In genomic region chr3R:4319507-4320138, dm6 we compare ENCODE assay signal across 1 fruit fly cellular context.
TF ChIP-seq lines count a peak whose summit lies in the region.

TSS of gene CG9795 (plus strand) at chr3R:4319683.

TF ChIP-seq in whole organism, embryonic, 481 proteins besides CTCF, POLR2A, EP300 and RAD21 (continued from another document and continues in another):
- TF ChIP-seq CG6254 (GFP tag; optimal IDR thresholded peaks at IDR 0.05; lab: Kevin White, UChicago) (peak; percentile 1), CG30431 (GFP tag; optimal IDR thresholded peaks at IDR 0.05; lab: Kevin White, UChicago) (no peak), Dp (GFP tag; optimal IDR thresholded peaks at IDR 0.05; lab: Kevin White, UChicago) (peak; percentile 46), Hmx (GFP tag; optimal IDR thresholded peaks at IDR 0.05; lab: Kevin White, UChicago) (no peak), CG14965 (GFP tag; optimal IDR thresholded peaks at IDR 0.05; lab: Kevin White, UChicago; ENCODE audit: borderline replicate concordance) (no peak), CG12391 (tag; optimal IDR thresholded peaks at IDR 0.05; lab: Kevin White, UChicago) (no peak), ssp (GFP tag; IDR thresholded peaks at IDR 0.05; lab: Robert Waterston, UW) (peak; percentile 41; the same call in 1 of the 2 replicates), Dfd (GFP tag; optimal IDR thresholded peaks at IDR 0.05; lab: Kevin White, UChicago) (no peak), NK7.1 (GFP tag; optimal IDR thresholded peaks at IDR 0.05; lab: Kevin White, UChicago) (no peak), CG4730 (GFP tag; IDR thresholded peaks at IDR 0.05; lab: Robert Waterston, UW) (no peak), Mes4 (GFP tag; optimal IDR thresholded peaks at IDR 0.05; lab: Kevin White, UChicago) (no peak), Trl (optimal IDR thresholded peaks at IDR 0.05; lab: Kevin White, UChicago) (no peak), Trl (GFP tag; optimal IDR thresholded peaks at IDR 0.05; lab: Kevin White, UChicago) (peak; percentile 27), cas (GFP tag; IDR thresholded peaks at IDR 0.05; lab: Robert Waterston, UW) (no peak), Atf-2 (GFP tag; optimal IDR thresholded peaks at IDR 0.05; lab: Kevin White, UChicago) (no peak), vfl (GFP tag; optimal IDR thresholded peaks at IDR 0.05; lab: Kevin White, UChicago) (peak; percentile 25), Ada2b (GFP tag; IDR thresholded peaks at IDR 0.05; lab: Robert Waterston, UW) (no peak), Nf-YB (GFP tag; optimal IDR thresholded peaks at IDR 0.05; lab: Kevin White, UChicago) (no peak), CG14860 (GFP tag; IDR thresholded peaks at IDR 0.05; lab: Robert Waterston, UW; ENCODE audit: partially characterized antibody) (peak; percentile 94), oc (tag; optimal IDR thresholded peaks at IDR 0.05; lab: Kevin White, UChicago) (peak; percentile 7), Neu2 (GFP tag; optimal IDR thresholded peaks at IDR 0.05; lab: Kevin White, UChicago; ENCODE audit: borderline replicate concordance) (no peak), CG8944 (GFP tag; optimal IDR thresholded peaks at IDR 0.05; lab: Kevin White, UChicago) (no peak), CG12942 (GFP tag; optimal IDR thresholded peaks at IDR 0.05; lab: Kevin White, UChicago) (no peak), prd (optimal IDR thresholded peaks at IDR 0.05; lab: Kevin White, UChicago) (no peak), prd (GFP tag; IDR thresholded peaks at IDR 0.05; lab: Robert Waterston, UW) (0 out of 3 replicates have a peak, but pooled peaks have one; percentile 29), kah (GFP tag; optimal IDR thresholded peaks at IDR 0.05; lab: Kevin White, UChicago) (no peak), CG17186 (GFP tag; optimal IDR thresholded peaks at IDR 0.05; lab: Kevin White, UChicago) (peak; percentile 85), pb (GFP tag; optimal IDR thresholded peaks at IDR 0.05; lab: Kevin White, UChicago) (no peak), Camta (GFP tag; optimal IDR thresholded peaks at IDR 0.05; lab: Kevin White, UChicago) (no peak), CG4820 (GFP tag; optimal IDR thresholded peaks at IDR 0.05; lab: Kevin White, UChicago) (no peak), wor (GFP tag; IDR thresholded peaks at IDR 0.05; lab: Robert Waterston, UW) (no peak), NfI (GFP tag; optimal IDR thresholded peaks at IDR 0.05; lab: Kevin White, UChicago) (no peak), CG34224 (GFP tag; IDR thresholded peaks at IDR 0.05; lab: Robert Waterston, UW; ENCODE audit: partially characterized antibody) (peak; percentile 93), CG13424 (tag; optimal IDR thresholded peaks at IDR 0.05; lab: Kevin White, UChicago) (no peak), H2.0 (GFP tag; IDR thresholded peaks at IDR 0.05; lab: Robert Waterston, UW) (peak; percentile 12; the same call in 1 of the 2 replicates), cwo (GFP tag; optimal IDR thresholded peaks at IDR 0.05; lab: Kevin White, UChicago) (no peak), CG3281 (GFP tag; optimal IDR thresholded peaks at IDR 0.05; lab: Kevin White, UChicago) (peak; percentile 19), Gsc (GFP tag; IDR thresholded peaks at IDR 0.05; lab: Robert Waterston, UW) (no peak), pita (GFP tag; optimal IDR thresholded peaks at IDR 0.05; lab: Kevin White, UChicago) (no peak), Asciz (GFP tag; optimal IDR thresholded peaks at IDR 0.05; lab: Kevin White, UChicago) (no peak), Nf-YC (tag; optimal IDR thresholded peaks at IDR 0.05; lab: Kevin White, UChicago) (peak; percentile 42), grau (tag; optimal IDR thresholded peaks at IDR 0.05; lab: Kevin White, UChicago) (no peak), ranshi (GFP tag; IDR thresholded peaks at IDR 0.05; lab: Robert Waterston, UW) (peak; percentile 28; the same call in 1 of the 2 replicates), ash1 (GFP tag; optimal IDR thresholded peaks at IDR 0.05; lab: Kevin White, UChicago) (no peak), fd102C (GFP tag; optimal IDR thresholded peaks at IDR 0.05; lab: Kevin White, UChicago) (no peak), zen2 (GFP tag; IDR thresholded peaks at IDR 0.05; lab: Robert Waterston, UW; ENCODE audit: partially characterized antibody) (peak; percentile 86), Lpt (GFP tag; optimal IDR thresholded peaks at IDR 0.05; lab: Kevin White, UChicago) (no peak), CG7357 (GFP tag; IDR thresholded peaks at IDR 0.05; lab: Robert Waterston, UW) (no peak), otp (GFP tag; IDR thresholded peaks at IDR 0.05; lab: Robert Waterston, UW) (0 out of 3 replicates have a peak, but pooled peaks have one; percentile 56), dmrt11E (tag; optimal IDR thresholded peaks at IDR 0.05; lab: Kevin White, UChicago) (no peak), CG6813 (GFP tag; optimal IDR thresholded peaks at IDR 0.05; lab: Kevin White, UChicago) (no peak), CG12071 (GFP tag; optimal IDR thresholded peaks at IDR 0.05; lab: Kevin White, UChicago) (no peak), trh (GFP tag; optimal IDR thresholded peaks at IDR 0.05; lab: Kevin White, UChicago) (no peak), CG8290 (GFP tag; optimal IDR thresholded peaks at IDR 0.05; lab: Kevin White, UChicago) (peak; percentile 40), CG8290 (tag; optimal IDR thresholded peaks at IDR 0.05; lab: Kevin White, UChicago) (peak; percentile 3 to 80), CG13775 (GFP tag; optimal IDR thresholded peaks at IDR 0.05; lab: Kevin White, UChicago) (no peak), dati (GFP tag; IDR thresholded peaks at IDR 0.05; lab: Robert Waterston, UW) (no peak), onecut (GFP tag; IDR thresholded peaks at IDR 0.05; lab: Robert Waterston, UW) (no peak), chif (GFP tag; optimal IDR thresholded peaks at IDR 0.05; lab: Kevin White, UChicago) (no peak), CG3847 (GFP tag; IDR thresholded peaks at IDR 0.05; lab: Robert Waterston, UW) (0 out of 2 replicates have a peak, but pooled peaks have one; percentile 31), Lim3 (GFP tag; IDR thresholded peaks at IDR 0.05; lab: Robert Waterston, UW) (no peak), CG10654 (GFP tag; optimal IDR thresholded peaks at IDR 0.05; lab: Kevin White, UChicago) (no peak), CG8924 (tag; optimal IDR thresholded peaks at IDR 0.05; lab: Kevin White, UChicago) (no peak), ac (GFP tag; optimal IDR thresholded peaks at IDR 0.05; lab: Kevin White, UChicago) (no peak), CG15601 (tag; optimal IDR thresholded peaks at IDR 0.05; lab: Kevin White, UChicago) (no peak), h (optimal IDR thresholded peaks at IDR 0.05; lab: Kevin White, UChicago) (no peak), Deaf1 (tag; optimal IDR thresholded peaks at IDR 0.05; lab: Kevin White, UChicago) (no peak), Ravus (GFP tag; IDR thresholded peaks at IDR 0.05; lab: Robert Waterston, UW) (no peak), CG18476 (GFP tag; optimal IDR thresholded peaks at IDR 0.05; lab: Kevin White, UChicago) (no peak), Awh (GFP tag; IDR thresholded peaks at IDR 0.05; lab: Robert Waterston, UW) (no peak), vvl (GFP tag; IDR thresholded peaks at IDR 0.05; lab: Robert Waterston, UW) (peak; percentile 45; the same call in 1 of the 2 replicates), eyg (GFP tag; optimal IDR thresholded peaks at IDR 0.05; lab: Kevin White, UChicago) (no peak), CG6689 (GFP tag; IDR thresholded peaks at IDR 0.05; lab: Robert Waterston, UW) (no peak; the same call in 1 of the 2 replicates), YL-1 (GFP tag; optimal IDR thresholded peaks at IDR 0.05; lab: Kevin White, UChicago) (peak; percentile 69), CG14667 (GFP tag; IDR thresholded peaks at IDR 0.05; lab: Robert Waterston, UW) (no peak), esg (GFP tag; conservative IDR thresholded peaks at IDR 0.05; lab: Robert Waterston, UW) (no peak), Hey (tag; optimal IDR thresholded peaks at IDR 0.05; lab: Kevin White, UChicago) (no peak), tx (GFP tag; optimal IDR thresholded peaks at IDR 0.05; lab: Kevin White, UChicago) (peak; percentile 25), her (GFP tag; optimal IDR thresholded peaks at IDR 0.05; lab: Kevin White, UChicago) (peak; percentile 63), CG9797 (GFP tag; optimal IDR thresholded peaks at IDR 0.05; lab: Kevin White, UChicago) (peak; percentile 22), jigr1 (GFP tag; IDR thresholded peaks at IDR 0.05; lab: Robert Waterston, UW) (no peak), slp2 (GFP tag; optimal IDR thresholded peaks at IDR 0.05; lab: Kevin White, UChicago) (no peak), Ets97D (GFP tag; optimal IDR thresholded peaks at IDR 0.05; lab: Kevin White, UChicago) (peak; percentile 75), rib (GFP tag; IDR thresholded peaks at IDR 0.05; lab: Robert Waterston, UW) (no peak), CG4282 (GFP tag; optimal IDR thresholded peaks at IDR 0.05; lab: Kevin White, UChicago) (peak; percentile 51), Ssrp (tag; optimal IDR thresholded peaks at IDR 0.05; lab: Kevin White, UChicago) (no peak), vnd (GFP tag; IDR thresholded peaks at IDR 0.05; lab: Robert Waterston, UW; ENCODE audit: partially characterized antibody) (peak; percentile 88), CG14014 (GFP tag; IDR thresholded peaks at IDR 0.05; lab: Robert Waterston, UW) (no peak), HmgZ (tag; optimal IDR thresholded peaks at IDR 0.05; lab: Kevin White, UChicago) (peak; percentile 54), CG12155 (GFP tag; optimal IDR thresholded peaks at IDR 0.05; lab: Kevin White, UChicago) (peak; percentile 7), CG15011 (GFP tag; optimal IDR thresholded peaks at IDR 0.05; lab: Kevin White, UChicago) (no peak), psq (GFP tag; optimal IDR thresholded peaks at IDR 0.05; lab: Kevin White, UChicago) (no peak), CG5180 (GFP tag; optimal IDR thresholded peaks at IDR 0.05; lab: Kevin White, UChicago) (no peak), lov (optimal IDR thresholded peaks at IDR 0.05; lab: Kevin White, UChicago) (no peak), lov (GFP tag; IDR thresholded peaks at IDR 0.05; lab: Robert Waterston, UW) (no peak), br (optimal IDR thresholded peaks at IDR 0.05; lab: Kevin White, UChicago) (no peak), CG32532 (GFP tag; IDR thresholded peaks at IDR 0.05; lab: Robert Waterston, UW) (peak; percentile 63), CG3838 (GFP tag; optimal IDR thresholded peaks at IDR 0.05; lab: Kevin White, UChicago) (no peak), Hr78 (GFP tag; optimal IDR thresholded peaks at IDR 0.05; lab: Kevin White, UChicago) (no peak), CG31441 (GFP tag; IDR thresholded peaks at IDR 0.05; lab: Robert Waterston, UW) (no peak), CG9215 (GFP tag; IDR thresholded peaks at IDR 0.05; lab: Robert Waterston, UW) (no peak), CG3065 (GFP tag; optimal IDR thresholded peaks at IDR 0.05; lab: Kevin White, UChicago) (no peak), zfh2 (GFP tag; optimal IDR thresholded peaks at IDR 0.05; lab: Kevin White, UChicago) (peak; percentile 48), unpg (GFP tag; optimal IDR thresholded peaks at IDR 0.05; lab: Kevin White, UChicago) (no peak), E2f1 (GFP tag; IDR thresholded peaks at IDR 0.05; lab: Robert Waterston, UW) (no peak), gro (GFP tag; optimal IDR thresholded peaks at IDR 0.05; lab: Kevin White, UChicago) (peak; percentile 57), sug (tag; optimal IDR thresholded peaks at IDR 0.05; lab: Kevin White, UChicago) (peak; percentile 93), cg (GFP tag; optimal IDR thresholded peaks at IDR 0.05; lab: Kevin White, UChicago) (no peak), CG16863 (GFP tag; optimal IDR thresholded peaks at IDR 0.05; lab: Kevin White, UChicago) (peak; percentile 21), HHEX (GFP tag; optimal IDR thresholded peaks at IDR 0.05; lab: Kevin White, UChicago) (peak; percentile 6), danr (GFP tag; IDR thresholded peaks at IDR 0.05; lab: Robert Waterston, UW) (no peak), dimm (GFP tag; IDR thresholded peaks at IDR 0.05; lab: Robert Waterston, UW) (no peak), z (GFP tag; IDR thresholded peaks at IDR 0.05; lab: Robert Waterston, UW) (no peak), CG1603 (tag; optimal IDR thresholded peaks at IDR 0.05; lab: Kevin White, UChicago) (peak; percentile 75), hbn (GFP tag; IDR thresholded peaks at IDR 0.05; lab: Robert Waterston, UW; ENCODE audit: partially characterized antibody) (peak; percentile 79), Dek (tag; optimal IDR thresholded peaks at IDR 0.05; lab: Kevin White, UChicago) (no peak), CG5245 (GFP tag; optimal IDR thresholded peaks at IDR 0.05; lab: Kevin White, UChicago) (no peak), CG14710 (tag; optimal IDR thresholded peaks at IDR 0.05; lab: Kevin White, UChicago) (peak; percentile 44), fu2 (GFP tag; optimal IDR thresholded peaks at IDR 0.05; lab: Kevin White, UChicago) (peak; percentile 3), CG6654 (GFP tag; optimal IDR thresholded peaks at IDR 0.05; lab: Kevin White, UChicago) (no peak), bcd (GFP tag; optimal IDR thresholded peaks at IDR 0.05; lab: Kevin White, UChicago) (no peak), CG31224 (GFP tag; IDR thresholded peaks at IDR 0.05; lab: Robert Waterston, UW) (no peak), so (GFP tag; IDR thresholded peaks at IDR 0.05; lab: Robert Waterston, UW) (no peak), gce (GFP tag; IDR thresholded peaks at IDR 0.05; lab: Robert Waterston, UW) (no peak), CG30020 (tag; optimal IDR thresholded peaks at IDR 0.05; lab: Kevin White, UChicago) (peak; percentile 79), gsb (GFP tag; IDR thresholded peaks at IDR 0.05; lab: Robert Waterston, UW) (no peak), maf-S (GFP tag; optimal IDR thresholded peaks at IDR 0.05; lab: Kevin White, UChicago) (peak; percentile 31), run (tag; optimal IDR thresholded peaks at IDR 0.05; lab: Kevin White, UChicago) (no peak), Poxn (GFP tag; IDR thresholded peaks at IDR 0.05; lab: Robert Waterston, UW) (no peak), ttk (GFP tag; IDR thresholded peaks at IDR 0.05; lab: Robert Waterston, UW) (no peak), D19A (tag; optimal IDR thresholded peaks at IDR 0.05; lab: Kevin White, UChicago) (no peak), CG11560 (tag; IDR thresholded peaks at IDR 0.05; lab: Robert Waterston, UW) (peak; percentile 97), CG6175 (GFP tag; IDR thresholded peaks at IDR 0.05; lab: Robert Waterston, UW) (no peak), C15 (GFP tag; IDR thresholded peaks at IDR 0.05; lab: Robert Waterston, UW) (no peak), D (optimal IDR thresholded peaks at IDR 0.05; lab: Kevin White, UChicago) (no peak), D (GFP tag; optimal IDR thresholded peaks at IDR 0.05; lab: Kevin White, UChicago) (no peak), Atf3 (GFP tag; optimal IDR thresholded peaks at IDR 0.05; lab: Kevin White, UChicago) (no peak), ERR (GFP tag; optimal IDR thresholded peaks at IDR 0.05; lab: Kevin White, UChicago) (peak; percentile 60)
